Worm (Caenorhabditis elegans) whole organism, L4/young adult: ENCODE measurements around the gene F40G9.7.

Experiments
- W03F9.2 ChIP-seq: fragments of 150-350 bp; optimal IDR thresholded peaks from 2 replicates; lab custom pipeline; 2014; ENCODE audit warnings: missing biosample characterization, missing genetic modification characterization
- dao-5 ChIP-seq: sonication (generic microtip); optimal IDR thresholded peaks from 2 replicates; lab custom pipeline; 2016; ENCODE audit warnings: missing genotype, missing genetic modification characterization, moderate library complexity, missing compliant biosample characterization
- him-1 ChIP-seq: sonication (generic microtip); optimal IDR thresholded peaks from 2 replicates; lab custom pipeline; 2016; ENCODE audit warnings: missing genotype, missing genetic modification reagents, missing genetic modification characterization, missing compliant biosample characterization

F40G9.7 gene

ce11 chrIII:147570-148076, 17.9 kb upstream of the F40G9.7 start, which contains the start of gene sqst-5:
Gene sqst-5, minus strand, starts transcription at chrIII:147620.
- TF ChIP-seq dao-5 (tag; lab: Kevin White, UChicago): no peak
- no peak for TF ChIP-seq him-1 (tag; lab: Kevin White, UChicago)
- no peak for TF ChIP-seq W03F9.2 (tag; lab: Kevin White, UChicago)

- TF ChIP-seq dao-5 (tag; lab: Kevin White, UChicago) (no peak), W03F9.2 (tag; lab: Kevin White, UChicago) (no peak), him-1 (tag; lab: Kevin White, UChicago) (no peak)
Measured at ce11 chrIII:149132-149531, 16.4 kb upstream of the F40G9.7 start.

DNA sequence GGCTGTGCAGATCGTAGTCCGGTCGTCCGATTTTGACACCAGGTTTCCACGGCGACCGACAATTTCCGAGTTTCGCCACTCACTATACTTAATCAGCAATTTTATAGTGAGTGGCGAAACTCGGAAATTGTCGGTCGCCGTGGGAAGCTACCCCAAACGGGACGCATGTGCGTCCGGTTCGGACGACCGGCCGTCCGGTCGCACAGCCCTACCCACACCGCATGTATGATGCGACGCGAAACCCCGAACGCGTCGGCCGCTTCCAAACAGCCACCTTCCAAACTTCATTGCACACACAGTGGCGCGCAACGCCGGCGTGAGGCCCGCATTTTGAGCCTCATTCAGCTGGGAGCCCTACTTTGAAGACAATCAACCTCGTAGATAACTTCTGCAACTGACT, 14.4 kb upstream of the F40G9.7 start:
- no peak for TF ChIP-seq W03F9.2 (tag; lab: Kevin White, UChicago)
- no peak for TF ChIP-seq him-1 (tag; lab: Kevin White, UChicago)
- TF ChIP-seq dao-5 (tag; lab: Kevin White, UChicago): no peak

ce11 chrIII:154168-154567, 11.3 kb upstream of the F40G9.7 start:
- TF ChIP-seq dao-5 (tag; lab: Kevin White, UChicago) (no peak), him-1 (tag; lab: Kevin White, UChicago) (no peak), W03F9.2 (tag; lab: Kevin White, UChicago) (no peak)

DNA sequence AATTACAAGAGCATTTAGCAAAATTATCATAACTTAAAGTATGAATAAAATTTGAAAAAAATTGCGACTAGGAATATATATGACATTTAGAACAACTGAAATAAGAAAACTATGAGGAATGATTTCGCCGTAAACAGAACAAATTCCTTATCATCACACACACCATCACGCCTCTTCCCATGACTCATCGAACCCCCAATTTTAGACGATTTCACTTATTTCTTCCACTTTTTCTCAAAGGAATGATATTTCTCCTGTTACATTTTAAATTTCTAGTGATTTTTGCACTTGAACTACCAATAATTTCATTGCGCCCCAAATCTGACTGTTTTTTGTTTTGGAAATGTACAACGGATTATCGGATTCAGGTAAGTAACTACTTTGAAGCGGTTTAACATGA, 8.8 kb upstream of the F40G9.7 start, which contains the start of the genes zig-13 and ver-1:
TSS of gene zig-13 (minus strand) at position 101 of the 400 bp plus-strand sequence.
TSS of gene ver-1 (plus strand) at position 180 of the 400 bp plus-strand sequence.
- TF ChIP-seq dao-5 (tag; lab: Kevin White, UChicago) (no peak), W03F9.2 (tag; lab: Kevin White, UChicago) (no peak), him-1 (tag; lab: Kevin White, UChicago) (no peak)

- TF ChIP-seq him-1 (tag; lab: Kevin White, UChicago) (no peak), dao-5 (tag; lab: Kevin White, UChicago) (no peak)
Measured at ce11 chrIII:157980-158379, 7.5 kb upstream of the F40G9.7 start.

DNA sequence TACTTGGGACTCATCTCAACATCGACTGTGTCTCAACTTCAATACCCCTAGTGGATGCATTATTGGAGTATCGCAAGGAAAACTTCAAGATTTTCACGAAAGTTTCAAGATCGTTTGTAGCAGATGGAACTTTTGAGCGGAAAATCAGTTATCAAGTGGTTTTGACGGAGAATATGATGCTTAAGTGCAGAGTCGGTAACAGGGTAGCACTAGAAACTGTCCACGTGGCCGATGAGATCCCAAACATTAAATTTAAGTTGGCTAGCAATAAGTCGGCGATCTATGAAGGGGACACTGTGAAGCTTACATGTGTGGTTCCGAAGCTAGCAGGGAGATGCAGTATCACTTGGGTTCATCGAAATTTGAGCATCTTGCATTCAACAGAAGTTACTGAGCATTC, 6.3 kb upstream of the F40G9.7 start:
- TF ChIP-seq him-1 (tag; lab: Kevin White, UChicago): no peak
- TF ChIP-seq W03F9.2 (tag; lab: Kevin White, UChicago): no peak
- no peak for TF ChIP-seq dao-5 (tag; lab: Kevin White, UChicago)

ce11 chrIII:159665-160064, 5.8 kb upstream of the F40G9.7 start:
- no peak for TF ChIP-seq him-1 (tag; lab: Kevin White, UChicago)
- TF ChIP-seq W03F9.2 (tag; lab: Kevin White, UChicago): no peak
- TF ChIP-seq dao-5 (tag; lab: Kevin White, UChicago): no peak

DNA sequence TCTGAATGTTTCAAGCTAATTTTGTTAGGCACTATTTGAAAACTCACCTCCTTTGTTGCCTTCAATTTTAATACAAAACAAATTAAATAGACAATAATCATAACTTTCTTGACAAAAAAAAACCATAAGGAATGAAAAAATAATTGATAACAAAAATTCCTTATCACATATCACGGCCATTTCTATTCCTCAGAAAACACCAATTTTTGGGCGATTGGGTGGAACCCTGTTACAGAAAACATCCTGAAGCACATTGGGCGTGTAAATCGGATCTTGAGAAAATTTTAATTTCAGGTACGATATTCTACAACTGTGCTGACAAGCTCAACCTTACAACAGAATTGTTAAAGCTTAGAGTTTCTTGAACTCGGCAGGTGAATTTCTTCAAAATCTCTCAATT, 715 bp upstream of the F40G9.7 start, which contains the start of gene F40G9.8:
TSS of gene F40G9.8 (minus strand) at position 101 of the 400 bp plus-strand sequence.
- TF ChIP-seq dao-5 (tag; lab: Kevin White, UChicago): no peak
- no peak for TF ChIP-seq W03F9.2 (tag; lab: Kevin White, UChicago)
- TF ChIP-seq him-1 (tag; lab: Kevin White, UChicago): no peak

DNA sequence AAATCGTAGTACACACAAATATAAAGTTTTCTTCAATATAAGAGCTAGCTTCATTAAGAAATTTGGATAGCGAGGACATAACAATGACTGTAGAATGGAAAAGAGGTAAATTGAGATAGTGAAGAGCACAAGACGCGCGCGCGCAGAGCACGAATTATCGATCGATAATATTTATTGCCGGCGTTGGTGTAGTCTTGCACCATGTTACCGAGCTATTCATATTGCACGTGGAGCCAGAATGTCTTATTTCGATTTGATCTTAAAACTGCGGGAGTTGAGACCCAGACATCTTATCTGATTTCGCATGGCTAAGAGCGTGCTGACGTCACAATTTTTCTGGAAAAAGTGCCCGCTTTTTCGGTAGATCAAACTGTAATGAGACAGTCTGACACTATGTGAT, 4.0 kb downstream of the F40G9.7 start, which contains the start of gene F40G9.18:
TSS of gene F40G9.18 (minus strand) at position 101 of the 400 bp plus-strand sequence.
- TF ChIP-seq W03F9.2 (tag; lab: Kevin White, UChicago): no peak
- no peak for TF ChIP-seq dao-5 (tag; lab: Kevin White, UChicago)
- no peak for TF ChIP-seq him-1 (tag; lab: Kevin White, UChicago)

- TF ChIP-seq W03F9.2 (tag; lab: Kevin White, UChicago): no peak
- TF ChIP-seq him-1 (tag; lab: Kevin White, UChicago): no peak
- TF ChIP-seq dao-5 (tag; lab: Kevin White, UChicago): no peak
Measured at ce11 chrIII:171617-172016, 6.1 kb downstream of the F40G9.7 start, which contains the start of the genes F40G9.9 and F40G9.12. Gene F40G9.9, minus strand, starts transcription at chrIII:171717. Gene F40G9.12, plus strand, starts transcription at chrIII:171847.

DNA sequence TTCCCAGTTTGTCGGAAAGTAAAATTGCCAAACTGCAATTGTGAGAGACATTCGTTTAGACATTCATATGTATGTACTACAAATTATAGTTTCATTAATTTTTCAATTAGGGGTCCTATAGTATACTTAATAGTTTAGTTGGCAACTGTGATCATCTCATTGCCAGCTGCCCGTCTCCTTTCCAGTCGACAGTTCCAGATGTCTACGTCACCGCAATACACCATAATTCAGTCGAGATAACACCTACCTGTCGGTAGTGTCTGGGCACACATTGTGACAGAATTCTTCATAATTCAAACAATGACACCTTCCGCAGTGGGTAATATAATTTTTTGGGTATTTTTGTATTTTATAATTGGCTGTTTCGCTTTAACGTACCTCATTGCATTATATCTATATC, 8.0 kb downstream of the F40G9.7 start, which contains the start of gene F40G9.19:
TSS of gene F40G9.19 (plus strand) at position 301 of the 400 bp plus-strand sequence.
- TF ChIP-seq W03F9.2 (tag; lab: Kevin White, UChicago) (no peak), dao-5 (tag; lab: Kevin White, UChicago) (no peak), him-1 (tag; lab: Kevin White, UChicago) (no peak)

DNA sequence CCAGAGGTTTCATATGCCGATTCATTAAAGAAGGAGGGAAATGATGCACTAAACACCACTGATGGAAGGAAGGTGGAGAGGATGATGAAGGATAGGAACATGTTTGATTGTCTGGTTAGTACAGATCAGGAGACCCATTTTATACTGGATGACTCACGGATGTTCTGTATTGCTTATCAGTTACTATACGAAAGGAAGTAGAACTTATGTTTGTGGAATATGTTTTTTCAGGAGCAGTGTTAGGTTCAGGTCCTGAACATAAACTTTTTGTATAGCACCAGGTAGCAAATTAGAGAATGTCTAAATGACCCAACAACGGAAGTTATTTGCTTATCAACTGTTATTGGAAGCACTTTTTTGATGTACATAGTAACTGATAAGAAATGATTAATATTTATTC, 10.2 kb downstream of the F40G9.7 start, which contains the start of gene clec-148:
TSS of gene clec-148 (minus strand) at position 101 of the 400 bp plus-strand sequence.
- TF ChIP-seq W03F9.2 (tag; lab: Kevin White, UChicago) (no peak), dao-5 (tag; lab: Kevin White, UChicago) (no peak), him-1 (tag; lab: Kevin White, UChicago) (no peak)

ce11 chrIII:177715-178114, 12.2 kb downstream of the F40G9.7 start, which contains the start of gene F40G9.14:
Gene F40G9.14, minus strand, starts transcription at chrIII:177815.
- TF ChIP-seq W03F9.2 (tag; lab: Kevin White, UChicago) (no peak), dao-5 (tag; lab: Kevin White, UChicago) (no peak), him-1 (tag; lab: Kevin White, UChicago) (no peak)
